Fruit fly (Drosophila melanogaster) whole organism, pupa: ENCODE data around the gene Mondo.

ENCODE experiments used
- CG14655 ChIP-seq: fragments of 200-800 bp; sonication (Bioruptor generic); optimal IDR thresholded peaks from 3 replicates; lab custom pipeline; 2017; ENCODE audit warnings: mild to moderate bottlenecking, missing biosample characterization, missing genetic modification reagents, missing genetic modification characterization
- CG9948 ChIP-seq: fragments of 200-800 bp; sonication (Bioruptor generic); optimal IDR thresholded peaks from 2 replicates; lab custom pipeline; 2018; ENCODE audit warnings: missing biosample characterization, mild to moderate bottlenecking, missing genetic modification characterization, moderate library complexity
- rn ChIP-seq: fragments of 200-800 bp; sonication (Bioruptor generic); IDR thresholded peaks from 2 replicates; pipeline ENCODE4 v1.3.6; 2022; ENCODE audit warnings: missing biosample characterization, missing genetic modification characterization

DNA sequence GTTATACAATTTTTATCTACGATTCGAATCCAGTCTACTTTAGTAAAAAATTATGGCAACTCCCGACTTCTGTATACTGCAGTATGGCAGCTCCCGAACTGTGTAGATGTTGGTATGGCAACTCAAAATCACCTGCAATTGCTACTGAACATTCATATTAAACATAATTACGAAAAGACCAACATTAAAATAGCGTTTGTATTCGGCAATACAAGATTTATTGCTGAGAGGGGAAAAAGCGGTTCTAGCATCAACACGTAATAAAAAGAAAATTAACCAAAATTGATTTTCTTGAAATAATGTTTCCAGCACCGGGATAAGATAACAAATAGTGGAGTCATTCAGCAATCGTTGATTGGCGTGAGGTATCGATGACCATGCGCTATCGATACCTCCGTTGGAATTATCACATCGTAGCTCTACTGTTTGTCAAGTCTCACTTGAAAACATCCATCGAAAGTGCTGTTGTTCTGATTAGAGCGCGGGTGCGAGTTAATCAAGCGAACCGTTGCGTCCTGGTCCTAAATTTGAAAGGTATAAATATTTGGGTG, 34.4 kb upstream of the Mondo start, which contains the start of gene Tsp39D:
- TF ChIP-seq CG9948 (tag; lab: Kevin White, UChicago) = no peak
- no peak for TF ChIP-seq CG14655 (GFP tag; lab: Kevin White, UChicago)
- no peak for TF ChIP-seq rn (GFP tag; lab: Robert Waterston, UW)
